Worm (Caenorhabditis elegans) whole organism, mixed stage, embryonic: Measurements from ENCODE around the gene cyp-34A10.

Source experiments
- M03D4.4 ChIP-seq: sonication (generic microtip); optimal IDR thresholded peaks from 2 replicates; lab custom pipeline; 2017; ENCODE audit warnings: mild to moderate bottlenecking, missing genetic modification characterization, missing compliant biosample characterization
- bed-3 ChIP-seq: fragments of 200-800 bp; sonication (Bioruptor generic); optimal IDR thresholded peaks from 3 replicates; lab custom pipeline; 2018; ENCODE audit warnings: mild to moderate bottlenecking, missing genetic modification characterization, moderate library complexity, missing compliant biosample characterization
- blmp-1 ChIP-seq: fragments of 150-350 bp; optimal IDR thresholded peaks from 2 replicates; lab custom pipeline; 2014; ENCODE audit warnings: missing biosample characterization, missing genetic modification characterization
- ceh-39 ChIP-seq: fragments of 150-350 bp; optimal IDR thresholded peaks from 2 replicates; lab custom pipeline; 2014; ENCODE audit warnings: missing biosample characterization, missing genetic modification characterization
- ceh-43 ChIP-seq: fragments of 200-800 bp; sonication (Bioruptor generic); optimal IDR thresholded peaks from 2 replicates; lab custom pipeline; 2018; ENCODE audit warnings: mild to moderate bottlenecking, missing genetic modification characterization, moderate library complexity, missing compliant biosample characterization
- ceh-83 ChIP-seq: fragments of 200-800 bp; sonication (Bioruptor generic); optimal IDR thresholded peaks from 2 replicates; lab custom pipeline; 2018; ENCODE audit warnings: mild to moderate bottlenecking, missing genetic modification characterization, missing compliant biosample characterization
- ces-1 ChIP-seq: fragments of 150-350 bp; optimal IDR thresholded peaks from 2 replicates; lab custom pipeline; 2014; ENCODE audit warnings: missing biosample characterization, missing genetic modification reagents, missing genetic modification characterization
- drap-1 ChIP-seq: fragments of 200-800 bp; sonication (Bioruptor generic); optimal IDR thresholded peaks from 3 replicates; lab custom pipeline; 2018; ENCODE audit warnings: mild to moderate bottlenecking, missing genetic modification characterization, missing compliant biosample characterization
- elt-1 ChIP-seq: sonication (generic microtip); optimal IDR thresholded peaks from 2 replicates; lab custom pipeline; 2017; ENCODE audit warnings: missing genetic modification characterization, mild to moderate bottlenecking, missing compliant biosample characterization, antibody characterized with exemption, moderate library complexity, borderline replicate concordance; ENCODE audit not compliant: insufficient read depth
- elt-3 ChIP-seq: fragments of 150-350 bp; optimal IDR thresholded peaks from 2 replicates; lab custom pipeline; 2014; ENCODE audit warnings: missing biosample characterization, missing genetic modification characterization
- flh-1 ChIP-seq: fragments of 200-800 bp; sonication (Bioruptor generic); optimal IDR thresholded peaks from 2 replicates; lab custom pipeline; 2018; ENCODE audit warnings: mild to moderate bottlenecking, missing genetic modification characterization, moderate library complexity, missing compliant biosample characterization
- hlh-1 ChIP-seq: fragments of 150-350 bp; optimal IDR thresholded peaks from 2 replicates; lab custom pipeline; 2014; ENCODE audit warnings: missing biosample characterization, missing genetic modification reagents, missing genetic modification characterization
- lin-13 ChIP-seq: fragments of 150-350 bp; optimal IDR thresholded peaks from 2 replicates; lab custom pipeline; 2014; ENCODE audit warnings: missing biosample characterization, missing genetic modification characterization
- lin-32 ChIP-seq: fragments of 200-800 bp; sonication (Bioruptor generic); optimal IDR thresholded peaks from 2 replicates; lab custom pipeline; 2018; ENCODE audit warnings: mild to moderate bottlenecking, missing genetic modification characterization, missing compliant biosample characterization
- lsy-2 ChIP-seq: fragments of 150-350 bp; optimal IDR thresholded peaks from 2 replicates; lab custom pipeline; 2014; ENCODE audit warnings: missing biosample characterization, missing genetic modification characterization
- mab-5 ChIP-seq: fragments of 150-350 bp; optimal IDR thresholded peaks from 2 replicates; lab custom pipeline; 2014; ENCODE audit warnings: missing biosample characterization, missing genetic modification characterization
- mep-1 ChIP-seq: fragments of 150-350 bp; optimal IDR thresholded peaks from 2 replicates; lab custom pipeline; 2017; ENCODE audit warnings: missing biosample characterization, missing genetic modification reagents, missing genetic modification characterization, inconsistent platforms
- mls-2 ChIP-seq: sonication (generic microtip); optimal IDR thresholded peaks from 2 replicates; lab custom pipeline; 2016; ENCODE audit warnings: mild to moderate bottlenecking, missing genetic modification characterization, moderate library complexity, missing compliant biosample characterization
- nhr-12 ChIP-seq: fragments of 150-350 bp; optimal IDR thresholded peaks from 2 replicates; lab custom pipeline; 2014; ENCODE audit warnings: missing biosample characterization, missing genetic modification characterization
- nhr-237 ChIP-seq: fragments of 150-350 bp; optimal IDR thresholded peaks from 2 replicates; lab custom pipeline; 2014; ENCODE audit warnings: missing biosample characterization, missing genetic modification characterization
- nhr-28 ChIP-seq: fragments of 150-350 bp; optimal IDR thresholded peaks from 2 replicates; lab custom pipeline; 2014; ENCODE audit warnings: missing biosample characterization, missing genetic modification characterization
- nhr-76 ChIP-seq: sonication (generic microtip); optimal IDR thresholded peaks from 2 replicates; lab custom pipeline; 2017; ENCODE audit warnings: missing biosample characterization, missing genetic modification characterization
- pha-4 ChIP-seq: fragments of 150-350 bp; optimal IDR thresholded peaks from 2 replicates; lab custom pipeline; 2018; ENCODE audit warnings: missing biosample characterization, missing genetic modification reagents, missing genetic modification characterization
- snpc-4 ChIP-seq: fragments of 150-350 bp; optimal IDR thresholded peaks from 2 replicates; lab custom pipeline; 2014; ENCODE audit warnings: missing biosample characterization, missing genetic modification characterization
- sptf-1 ChIP-seq: sonication (generic microtip); optimal IDR thresholded peaks from 2 replicates; lab custom pipeline; 2017; ENCODE audit warnings: mild to moderate bottlenecking, missing genetic modification characterization, moderate library complexity, missing compliant biosample characterization
- tbx-8 ChIP-seq: fragments of 200-800 bp; sonication (Bioruptor generic); optimal IDR thresholded peaks from 2 replicates; lab custom pipeline; 2018; ENCODE audit warnings: mild to moderate bottlenecking, missing genetic modification characterization, moderate library complexity, missing compliant biosample characterization
- unc-120 ChIP-seq: sonication (generic microtip); optimal IDR thresholded peaks from 2 replicates; lab custom pipeline; 2017; ENCODE audit warnings: missing genetic modification characterization, missing compliant biosample characterization; ENCODE audit not compliant: poor library complexity, severe bottlenecking
- unc-39 ChIP-seq: fragments of 150-350 bp; optimal IDR thresholded peaks from 2 replicates; lab custom pipeline; 2014; ENCODE audit warnings: missing biosample characterization, missing genetic modification characterization
- unc-62 ChIP-seq: fragments of 150-350 bp; optimal IDR thresholded peaks from 2 replicates; lab custom pipeline; 2014; ENCODE audit warnings: missing biosample characterization, missing genetic modification reagents, missing genetic modification characterization
- zip-8 ChIP-seq: fragments of 150-350 bp; optimal IDR thresholded peaks from 2 replicates; lab custom pipeline; 2014; ENCODE audit warnings: missing biosample characterization, missing genetic modification characterization
- ztf-11 ChIP-seq: fragments of 150-350 bp; optimal IDR thresholded peaks from 2 replicates; lab custom pipeline; 2014; ENCODE audit warnings: missing biosample characterization, missing genetic modification characterization

The cyp-34A10 gene

DNA sequence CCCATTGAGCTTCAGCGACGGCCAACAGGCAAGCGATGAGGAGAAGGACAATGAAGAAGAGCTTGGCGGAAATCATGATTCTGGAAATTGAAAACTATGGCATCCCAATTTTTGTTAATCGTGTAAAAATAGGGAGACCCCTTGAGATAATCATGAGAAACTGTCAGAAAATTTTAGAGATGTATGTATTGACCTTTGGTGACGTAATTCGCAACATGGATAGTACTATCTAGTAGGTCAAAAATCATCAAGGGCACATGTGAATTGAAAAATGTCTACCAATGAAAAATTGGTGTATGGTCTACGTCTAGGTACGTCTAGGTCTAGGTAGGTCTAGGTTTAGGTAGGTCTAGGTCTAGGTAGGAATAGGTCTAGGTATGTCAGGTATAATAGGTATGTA is 6.3 kb upstream of the cyp-34A10 start, which contains the start of gene nlp-34:
TSS of gene nlp-34 (minus strand) at position 82 of the 400 bp plus-strand sequence.
- TF ChIP-seq mls-2 (no peak), blmp-1 (no peak), nhr-76 (tag; lab: Kevin White, UChicago) (no peak), pha-4 (tag; lab: Kevin White, UChicago) (no peak)

DNA sequence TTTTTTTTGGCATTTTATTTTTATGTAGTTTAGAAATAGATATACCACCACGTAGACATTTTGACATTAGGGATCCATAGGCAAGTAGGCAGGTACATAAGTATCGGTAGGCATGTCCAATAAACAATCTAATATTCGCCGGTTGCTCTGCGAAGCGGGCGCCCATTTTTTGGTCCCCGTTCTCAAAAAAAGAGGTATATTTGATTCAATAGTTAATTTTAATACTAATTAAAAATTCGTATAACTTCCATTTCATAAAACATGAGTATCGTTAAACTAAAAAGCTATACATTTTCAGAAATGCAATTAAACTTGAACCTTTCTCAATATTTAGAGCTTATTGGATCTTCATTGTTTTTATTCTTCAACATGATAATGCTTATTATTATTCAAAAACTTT is 4.2 kb upstream of the cyp-34A10 start, which contains the start of gene str-83:
TSS of gene str-83 (plus strand) at position 301 of the 400 bp plus-strand sequence.
- TF ChIP-seq elt-3 (tag; lab: Kevin White, UChicago) = no peak

- no peak for TF ChIP-seq ceh-43
Observed at ce11 chrV:3974361-3974760, 1.6 kb upstream of the cyp-34A10 start, which contains the start of gene str-82. str-82 (plus strand) TSS chrV:3974661.

- TF ChIP-seq ceh-39 = no peak
- no peak for TF ChIP-seq elt-3 (tag; lab: Kevin White, UChicago)
- no peak for TF ChIP-seq pha-4 (tag; lab: Kevin White, UChicago)
- TF ChIP-seq tbx-8 (GFP tag; lab: Kevin White, UChicago) = no peak
- no peak for TF ChIP-seq unc-39 (tag; lab: Kevin White, UChicago)
- no peak for TF ChIP-seq unc-62 (GFP tag; lab: Kevin White, UChicago)
- no peak for TF ChIP-seq nhr-237
- no peak for TF ChIP-seq zip-8
- no peak for TF ChIP-seq sptf-1 (tag; lab: Kevin White, UChicago)
- TF ChIP-seq hlh-1 (tag; lab: Kevin White, UChicago) = no peak
- no peak for TF ChIP-seq nhr-12
- TF ChIP-seq, all 35 proteins: peak for 0
Observed at ce11 chrV:3970410-3970809, 2.4 kb downstream of the cyp-34A10 start, which contains the start of gene cyp-34A9. cyp-34A9 (minus strand) TSS chrV:3970540.

- TF ChIP-seq drap-1 (GFP tag; lab: Kevin White, UChicago) = no peak
- no peak for TF ChIP-seq mep-1
- TF ChIP-seq ceh-83 (GFP tag; lab: Kevin White, UChicago) = no peak
- no peak for TF ChIP-seq bed-3 (GFP tag; lab: Kevin White, UChicago)
- TF ChIP-seq blmp-1 = no peak
- TF ChIP-seq hlh-1 (tag; lab: Kevin White, UChicago) = no peak
- no peak for TF ChIP-seq lin-13 (tag; lab: Kevin White, UChicago)
- TF ChIP-seq lsy-2 (tag; lab: Kevin White, UChicago) = no peak
- no peak for TF ChIP-seq nhr-28 (tag; lab: Kevin White, UChicago)
- no peak for TF ChIP-seq ceh-39
- no peak for TF ChIP-seq M03D4.4
- TF ChIP-seq nhr-76 (tag; lab: Kevin White, UChicago) = no peak
- TF ChIP-seq flh-1 = no peak
- no peak for TF ChIP-seq nhr-237
- TF ChIP-seq tbx-8 (GFP tag; lab: Kevin White, UChicago) = no peak
- no peak for TF ChIP-seq snpc-4
- no peak for TF ChIP-seq lin-32 (GFP tag; lab: Kevin White, UChicago)
- TF ChIP-seq mab-5 = no peak
Observed at ce11 chrV:3969664-3970063, 3.1 kb downstream of the cyp-34A10 start.

ce11 chrV:3968929-3969328 is 3.9 kb downstream of the cyp-34A10 start:
- TF ChIP-seq ces-1 (GFP tag; lab: Kevin White, UChicago) (no peak), drap-1 (GFP tag; lab: Kevin White, UChicago) (no peak), mls-2 (no peak), zip-8 (no peak), ztf-11 (tag; lab: Kevin White, UChicago) (no peak), ceh-83 (GFP tag; lab: Kevin White, UChicago) (no peak)

DNA sequence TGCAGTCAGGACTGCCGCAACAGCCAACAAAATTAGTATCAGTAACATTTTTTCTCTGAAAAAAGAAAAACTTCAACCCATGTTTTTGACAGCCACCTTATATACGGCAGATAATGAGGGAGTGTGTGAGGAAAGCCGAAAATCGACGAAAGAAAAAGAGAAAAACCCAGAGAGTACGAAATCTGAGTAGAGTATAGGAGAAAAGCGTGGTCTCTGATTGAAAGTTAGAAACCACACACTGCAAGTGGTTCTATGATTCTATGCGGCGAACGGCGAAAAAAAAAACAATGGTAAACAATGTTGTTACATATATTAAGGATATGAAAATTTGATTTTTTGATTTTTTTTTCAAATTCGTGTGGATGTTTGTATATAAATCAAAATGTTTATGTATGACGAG is 5.0 kb downstream of the cyp-34A10 start, which contains the start of gene cyp-34A8:
TSS of gene cyp-34A8 (minus strand) at position 62 of the 400 bp plus-strand sequence.
- TF ChIP-seq elt-3 (tag; lab: Kevin White, UChicago) (no peak), nhr-28 (tag; lab: Kevin White, UChicago) (no peak), drap-1 (GFP tag; lab: Kevin White, UChicago) (no peak), pha-4 (tag; lab: Kevin White, UChicago) (no peak), ceh-39 (no peak), lin-13 (tag; lab: Kevin White, UChicago) (no peak), snpc-4 (no peak), elt-1 (no peak), lin-32 (GFP tag; lab: Kevin White, UChicago) (no peak), mab-5 (no peak), flh-1 (no peak), unc-62 (GFP tag; lab: Kevin White, UChicago) (no peak), hlh-1 (tag; lab: Kevin White, UChicago) (no peak), unc-120 (tag; lab: Kevin White, UChicago) (no peak), bed-3 (GFP tag; lab: Kevin White, UChicago) (no peak), ceh-83 (GFP tag; lab: Kevin White, UChicago) (no peak)
